Fruit fly (Drosophila melanogaster) whole organism, prepupa: ENCODE measurements around the gene Pde6.

ENCODE experiments used
- CG16779 ChIP-seq: fragments of 200-800 bp; sonication (Bioruptor generic); optimal IDR thresholded peaks from 3 replicates; lab custom pipeline; 2017; ENCODE audit warnings: missing biosample characterization, mild to moderate bottlenecking, missing genetic modification characterization
- CG6276 ChIP-seq: fragments of 200-800 bp; sonication (Bioruptor generic); optimal IDR thresholded peaks from 2 replicates; lab custom pipeline; 2017; ENCODE audit warnings: missing biosample characterization, mild to moderate bottlenecking, missing genetic modification characterization
- CG6854 ChIP-seq: fragments of 200-800 bp; sonication (Bioruptor generic); optimal IDR thresholded peaks from 2 replicates; lab custom pipeline; 2017; ENCODE audit warnings: missing biosample characterization, mild to moderate bottlenecking, missing genetic modification characterization
- Eip93F ChIP-seq: fragments of 200-800 bp; sonication (Bioruptor generic); optimal IDR thresholded peaks from 2 replicates; lab custom pipeline; 2016; ENCODE audit warnings: missing biosample characterization, mild to moderate bottlenecking, missing genetic modification characterization
- Ets96B ChIP-seq: fragments of 200-800 bp; optimal IDR thresholded peaks from 2 replicates; lab custom pipeline; 2019; ENCODE audit warnings: missing biosample characterization, mild to moderate bottlenecking, missing genetic modification characterization, moderate library complexity
- Hr39 ChIP-seq: fragments of 200-800 bp; sonication (Bioruptor generic); optimal IDR thresholded peaks from 2 replicates; lab custom pipeline; 2016; ENCODE audit warnings: missing biosample characterization, missing genetic modification characterization
- Smox ChIP-seq: fragments of 200-800 bp; sonication (Bioruptor generic); optimal IDR thresholded peaks from 3 replicates; lab custom pipeline; 2016; ENCODE audit warnings: missing biosample characterization, missing genetic modification characterization
- achi ChIP-seq: fragments of 200-800 bp; sonication (Bioruptor generic); optimal IDR thresholded peaks from 3 replicates; lab custom pipeline; 2016; ENCODE audit warnings: missing biosample characterization, missing genetic modification characterization
- spab ChIP-seq: fragments of 200-800 bp; sonication (Bioruptor generic); optimal IDR thresholded peaks from 2 replicates; lab custom pipeline; 2017; ENCODE audit warnings: missing biosample characterization, mild to moderate bottlenecking, missing genetic modification characterization, missing genetic modification reagents

- no peak for TF ChIP-seq CG6276 (GFP tag; lab: Kevin White, UChicago)
- TF ChIP-seq Smox (GFP tag; lab: Kevin White, UChicago): no peak
- no peak for TF ChIP-seq achi
- no peak for TF ChIP-seq Hr39 (GFP tag; lab: Kevin White, UChicago)
- no peak for TF ChIP-seq Ets96B (tag; lab: Kevin White, UChicago)
- peak; percentile 35 for TF ChIP-seq CG6854 (GFP tag; lab: Kevin White, UChicago)
- TF ChIP-seq Eip93F: peak; percentile 0
- no peak for TF ChIP-seq spab (GFP tag; lab: Kevin White, UChicago)
- no peak for TF ChIP-seq CG16779 (tag; lab: Kevin White, UChicago)
These were observed 76.5 kb downstream of the Pde6 start, which contains the start of gene cv-c for dm6 chr3R:14481569-14481968.
